Fruit fly (Drosophila melanogaster) whole organism, prepupa: ENCODE results near the gene CG3631.
A peak's percentile ranks its signal among the peaks of the same experiment; 100 is the strongest.

Source experiments
- CG10669 ChIP-seq: fragments of 200-800 bp; sonication (Bioruptor generic); optimal IDR thresholded peaks from 3 replicates; lab custom pipeline; 2018; ENCODE audit warnings: missing biosample characterization, mild to moderate bottlenecking, missing genetic modification characterization, moderate library complexity
- CG11294 ChIP-seq: fragments of 200-800 bp; sonication (Bioruptor generic); IDR thresholded peaks from 2 replicates; pipeline ENCODE4 v1.3.6; 2022; ENCODE audit warnings: missing biosample characterization, missing genetic modification characterization
- Eip78C ChIP-seq: fragments of 200-800 bp; sonication (Bioruptor generic); peaks from one replicate; lab custom pipeline; 2016; ENCODE audit warnings: missing biosample characterization, missing genetic modification characterization
- Ets21C ChIP-seq: fragments of 200-800 bp; sonication (Bioruptor generic); optimal IDR thresholded peaks from 3 replicates; lab custom pipeline; 2016; ENCODE audit warnings: missing biosample characterization, missing genetic modification characterization
- Hr38 ChIP-seq: sonication (Bioruptor generic); optimal IDR thresholded peaks from 2 replicates; lab custom pipeline; 2016; ENCODE audit warnings: missing biosample characterization, missing genetic modification characterization
- Met ChIP-seq: fragments of 200-800 bp; sonication (Bioruptor generic); optimal IDR thresholded peaks from 3 replicates; lab custom pipeline; 2016; ENCODE audit warnings: missing biosample characterization, missing genetic modification characterization
- OdsH ChIP-seq: fragments of 200-800 bp; sonication (Bioruptor generic); optimal IDR thresholded peaks from 3 replicates; lab custom pipeline; 2016; ENCODE audit warnings: missing biosample characterization, missing genetic modification characterization
- Smox ChIP-seq: fragments of 200-800 bp; sonication (Bioruptor generic); optimal IDR thresholded peaks from 3 replicates; lab custom pipeline; 2016; ENCODE audit warnings: missing biosample characterization, missing genetic modification characterization
- achi ChIP-seq: fragments of 200-800 bp; sonication (Bioruptor generic); optimal IDR thresholded peaks from 3 replicates; lab custom pipeline; 2016; ENCODE audit warnings: missing biosample characterization, missing genetic modification characterization
- cyc ChIP-seq: fragments of 200-800 bp; sonication (Bioruptor generic); optimal IDR thresholded peaks from 3 replicates; lab custom pipeline; 2016; ENCODE audit warnings: missing biosample characterization, missing genetic modification characterization
- svp ChIP-seq: fragments of 200-800 bp; sonication (Bioruptor generic); peaks from one replicate; lab custom pipeline; 2016; ENCODE audit warnings: missing biosample characterization, missing genetic modification characterization
- vri ChIP-seq: fragments of 200-800 bp; sonication (Bioruptor generic); optimal IDR thresholded peaks from 3 replicates; lab custom pipeline; 2016; ENCODE audit warnings: missing biosample characterization, mild to moderate bottlenecking, missing genetic modification characterization

dm6 chr3R:14846924-14847599, 32.2 kb upstream of the CG3631 start:
- peak; percentile 70 for TF ChIP-seq svp (GFP tag; lab: Kevin White, UChicago)
- no peak for TF ChIP-seq Smox
- no peak for TF ChIP-seq Ets21C
- TF ChIP-seq CG10669 (GFP tag; lab: Kevin White, UChicago), result peak; percentile 57
- peak; percentile 82 for TF ChIP-seq OdsH (GFP tag; lab: Kevin White, UChicago)
- TF ChIP-seq Eip78C (GFP tag; lab: Kevin White, UChicago), result peak; percentile 94
- peak; percentile 52 for TF ChIP-seq Hr38 (GFP tag; lab: Kevin White, UChicago)
- peak; percentile 18 for TF ChIP-seq Met (GFP tag; lab: Kevin White, UChicago)
- peak; percentile 50 for TF ChIP-seq cyc (GFP tag; lab: Kevin White, UChicago)
- TF ChIP-seq vri (GFP tag; lab: Kevin White, UChicago), result no peak
- TF ChIP-seq achi (GFP tag; lab: Kevin White, UChicago), result peak; percentile 78
- TF ChIP-seq CG11294, result peak; percentile 57
